Worm (Caenorhabditis elegans) whole organism, early embryonic: ENCODE data around the gene sfxn-1.4.

ENCODE experiments used
- F13C5.2 ChIP-seq: sonication (generic microtip); optimal IDR thresholded peaks from 2 replicates; lab custom pipeline; 2017; ENCODE audit warnings: mild to moderate bottlenecking, missing genetic modification characterization, inconsistent platforms, missing compliant biosample characterization
- aly-1 ChIP-seq: sonication (generic microtip); optimal IDR thresholded peaks from 2 replicates; lab custom pipeline; 2016; ENCODE audit warnings: missing genetic modification characterization, missing compliant biosample characterization
- ama-1 ChIP-seq: fragments of 150-350 bp; optimal IDR thresholded peaks from 2 replicates; lab custom pipeline; 2014
- ceh-13 ChIP-seq: fragments of 200-800 bp; sonication (Bioruptor generic); optimal IDR thresholded peaks from 2 replicates; lab custom pipeline; 2018; ENCODE audit warnings: mild to moderate bottlenecking, missing genetic modification characterization, missing compliant biosample characterization
- ceh-36 ChIP-seq: sonication (generic microtip); optimal IDR thresholded peaks from 2 replicates; lab custom pipeline; 2016; ENCODE audit warnings: missing genetic modification characterization, inconsistent platforms, missing compliant biosample characterization
- ets-7 ChIP-seq: sonication (generic microtip); optimal IDR thresholded peaks from 2 replicates; lab custom pipeline; 2016; ENCODE audit warnings: missing genotype, missing genetic modification characterization, missing compliant biosample characterization
- flt-1 ChIP-seq: fragments of 200-800 bp; sonication (Bioruptor generic); IDR thresholded peaks from 2 replicates; pipeline ENCODE4 v1.3.6; 2022; ENCODE audit warnings: missing genetic modification characterization, missing compliant biosample characterization
- hmbx-1 ChIP-seq: sonication (generic microtip); optimal IDR thresholded peaks from 2 replicates; lab custom pipeline; 2016; ENCODE audit warnings: mild to moderate bottlenecking, missing genetic modification characterization, missing compliant biosample characterization
- pes-1 ChIP-seq: fragments of 200-800 bp; sonication (Bioruptor generic); IDR thresholded peaks from 2 replicates; pipeline ENCODE4 v1.3.6; 2022; ENCODE audit warnings: missing genetic modification reagents, missing genetic modification characterization, missing compliant biosample characterization
- scrt-1 ChIP-seq: fragments of 200-800 bp; sonication (Bioruptor generic); IDR thresholded peaks from 2 replicates; pipeline ENCODE4 v1.3.6; 2022; ENCODE audit warnings: missing genetic modification characterization, missing compliant biosample characterization
- sea-1 ChIP-seq: fragments of 200-800 bp; sonication (Bioruptor generic); conservative IDR thresholded peaks from 2 replicates; pipeline ENCODE4 v1.3.6; 2022; ENCODE audit warnings: missing genetic modification characterization, missing compliant biosample characterization
- tbx-11 ChIP-seq: fragments of 200-800 bp; sonication (Bioruptor generic); IDR thresholded peaks from 2 replicates; pipeline ENCODE4 v1.3.6; 2022; ENCODE audit warnings: missing genetic modification characterization, missing compliant biosample characterization
- tbx-37 ChIP-seq: fragments of 200-800 bp; sonication (Bioruptor generic); conservative IDR thresholded peaks from 2 replicates; pipeline ENCODE4 v1.3.6; 2022; ENCODE audit warnings: missing genetic modification reagents, missing genetic modification characterization, missing compliant biosample characterization

DNA sequence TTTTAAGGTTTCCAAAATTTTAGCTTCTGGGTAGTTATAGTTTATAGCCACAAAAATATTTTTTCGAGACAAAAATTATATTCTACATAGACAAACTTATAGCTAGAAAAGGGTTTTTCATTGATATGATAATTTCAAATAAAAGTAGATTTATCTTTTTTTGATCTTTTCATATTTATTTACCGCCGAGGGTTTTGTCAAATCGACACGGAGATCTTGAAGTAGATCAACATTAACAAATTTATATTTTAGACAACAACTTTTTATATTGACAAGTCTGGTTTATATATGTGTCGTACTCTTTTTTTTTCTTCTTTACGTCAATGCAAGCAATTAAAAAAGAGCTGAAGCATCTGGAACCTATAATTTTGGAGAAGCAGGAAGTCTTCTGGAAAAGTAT is 22.2 kb downstream of the sfxn-1.4 start:
- TF ChIP-seq ama-1 (no peak), flt-1 (GFP tag; lab: Robert Waterston, UW) (no peak), ets-7 (tag; lab: Kevin White, UChicago) (no peak), hmbx-1 (tag; lab: Kevin White, UChicago) (no peak), tbx-37 (GFP tag; lab: Robert Waterston, UW) (no peak), ceh-13 (GFP tag; lab: Kevin White, UChicago) (no peak), scrt-1 (GFP tag; lab: Robert Waterston, UW) (no peak), tbx-11 (no peak), aly-1 (tag; lab: Kevin White, UChicago) (no peak), sea-1 (GFP tag; lab: Robert Waterston, UW) (no peak), ceh-36 (tag; lab: Kevin White, UChicago) (no peak), pes-1 (GFP tag; lab: Robert Waterston, UW) (no peak), F13C5.2 (no peak)
